Worm (Caenorhabditis elegans): ENCODE results near the gene dpf-4.

dpf-4 gene

DNA sequence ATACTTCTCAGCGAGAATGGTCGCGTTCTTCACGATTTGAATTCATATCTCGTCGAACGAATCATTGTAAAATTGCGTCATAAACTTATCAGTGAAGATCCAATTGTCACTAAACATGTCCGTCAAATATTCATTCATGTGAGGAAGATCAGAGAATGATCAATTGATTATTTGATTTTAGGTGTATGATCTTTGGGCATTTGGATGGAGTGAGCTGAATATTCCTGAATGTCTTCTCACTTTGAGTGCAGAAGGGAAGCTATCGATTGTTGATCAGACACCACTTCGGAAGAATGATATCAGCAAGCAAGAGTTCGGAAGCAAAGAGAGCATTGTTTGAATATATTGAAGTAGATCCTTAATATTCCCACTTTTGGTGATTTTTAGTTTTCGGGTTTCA, 15.2 kb downstream of the dpf-4 start (continued):
- TF ChIP-seq nhr-42 (GFP tag; IDR thresholded peaks at IDR 0.05) (no peak), dpl-1 (GFP tag; optimal IDR thresholded peaks at IDR 0.05) (peak; percentile 11), spr-1 (tag; optimal IDR thresholded peaks at IDR 0.05) (peak; percentile 22), F26F4.8 (GFP tag; conservative IDR thresholded peaks at IDR 0.05) (no peak), mep-1 (tag; optimal IDR thresholded peaks at IDR 0.05) (peak; percentile 80), ceh-32 (tag; optimal IDR thresholded peaks at IDR 0.05; ENCODE audit: poor library complexity) (no peak), mdt-29 (GFP tag; IDR thresholded peaks at IDR 0.05) (peak; percentile 51; the same call in 1 of the 2 replicates), mxl-3 (GFP tag; optimal IDR thresholded peaks at IDR 0.05) (no peak), T20F7.1 (GFP tag; optimal IDR thresholded peaks at IDR 0.05) (peak; percentile 74), pqm-1 (tag; optimal IDR thresholded peaks at IDR 0.05) (no peak), daf-8 (GFP tag; IDR thresholded peaks at IDR 0.05) (no peak), set-16 (GFP tag; IDR thresholded peaks at IDR 0.05) (no peak), nhr-77 (tag; optimal IDR thresholded peaks at IDR 0.05) (peak; percentile 61), pha-4 (GFP tag; IDR thresholded peaks at IDR 0.05) (no peak), pha-4 (tag; optimal IDR thresholded peaks at IDR 0.05) (no peak), vab-7 (GFP tag; IDR thresholded peaks at IDR 0.05) (no peak), rbr-2 (tag; optimal IDR thresholded peaks at IDR 0.05) (no peak), unc-62 (GFP tag; optimal IDR thresholded peaks at IDR 0.05 in 1 of 2) (peak in 1 of 2 experiments; percentile 98), unc-62 (tag; optimal IDR thresholded peaks at IDR 0.05) (no peak), aha-1 (tag) (peak; percentile 92), fkh-10 (GFP tag; optimal IDR thresholded peaks at IDR 0.05) (no peak), ceh-20 (GFP tag; IDR thresholded peaks at IDR 0.05) (no peak), nhr-25 (tag; optimal IDR thresholded peaks at IDR 0.05; ENCODE audit: borderline replicate concordance, insufficient read depth) (peak; percentile 85), zip-11 (GFP tag; IDR thresholded peaks at IDR 0.05) (no peak), zag-1 (tag; optimal IDR thresholded peaks at IDR 0.05) (no peak), egl-27 (tag; optimal IDR thresholded peaks at IDR 0.05) (no peak), T26A8.4 (GFP tag; IDR thresholded peaks at IDR 0.05) (peak; percentile 31; the same call in 1 of the 2 replicates), cey-2 (tag; optimal IDR thresholded peaks at IDR 0.05; ENCODE audit: borderline replicate concordance, insufficient read depth) (no peak), F37D6.2 (tag; optimal IDR thresholded peaks at IDR 0.05) (no peak), madf-5 (GFP tag; IDR thresholded peaks at IDR 0.05) (no peak), duxl-1 (tag; optimal IDR thresholded peaks at IDR 0.05; ENCODE audit: poor library complexity) (no peak), lin-29 (GFP tag; IDR thresholded peaks at IDR 0.05) (no peak), F49E8.2 (tag; optimal IDR thresholded peaks at IDR 0.05; ENCODE audit: borderline replicate concordance) (no peak), fos-1 (tag; optimal IDR thresholded peaks at IDR 0.05) (no peak), zfp-2 (tag; optimal IDR thresholded peaks at IDR 0.05) (no peak), hlh-30 (tag; optimal IDR thresholded peaks at IDR 0.05; ENCODE audit: insufficient read depth) (peak; percentile 55), Y5F2A.4 (GFP tag; optimal IDR thresholded peaks at IDR 0.05) (peak; percentile 37), lin-15B (tag; optimal IDR thresholded peaks at IDR 0.05) (no peak), daf-19 (GFP tag; conservative IDR thresholded peaks at IDR 0.05) (no peak), F10B5.3 (tag; optimal IDR thresholded peaks at IDR 0.05) (no peak), arid-1 (GFP tag; conservative IDR thresholded peaks at IDR 0.05) (no peak), daf-16 (GFP tag; optimal IDR thresholded peaks at IDR 0.05) (no peak), daf-16 (tag; optimal IDR thresholded peaks at IDR 0.05) (peak; percentile 58), nhr-41 (GFP tag; IDR thresholded peaks at IDR 0.05) (no peak), lim-7 (GFP tag; IDR thresholded peaks at IDR 0.05) (no peak), Y105C5A.15 (GFP tag; IDR thresholded peaks at IDR 0.05) (no peak), dmd-9 (GFP tag; IDR thresholded peaks at IDR 0.05) (no peak), ztf-11 (tag; optimal IDR thresholded peaks at IDR 0.05) (no peak), nhr-102 (tag; optimal IDR thresholded peaks at IDR 0.05) (peak; percentile 51), mes-2 (tag; optimal IDR thresholded peaks at IDR 0.05; ENCODE audit: poor library complexity, severe bottlenecking) (peak; percentile 42), ZK337.2 (GFP tag; IDR thresholded peaks at IDR 0.05) (no peak), daf-12 (tag; optimal IDR thresholded peaks at IDR 0.05) (no peak)

Measured in whole organism, L4 larva.